Fruit fly (Drosophila melanogaster) whole organism, embryonic: Measurements from ENCODE around the gene acj6.

Experiments
- Blimp-1 ChIP-seq: fragments of 200-800 bp; sonication (Bioruptor generic); optimal IDR thresholded peaks from 3 replicates; lab custom pipeline; 2018; ENCODE audit warnings: missing biosample characterization, missing genetic modification characterization, mild to moderate bottlenecking, moderate library complexity, missing genetic modification reagents
- Bteb2 ChIP-seq: fragments of 200-800 bp; sonication (Bioruptor generic); optimal IDR thresholded peaks from 2 replicates; lab custom pipeline; 2016; ENCODE audit warnings: missing biosample characterization, missing genetic modification characterization
- CG12236 ChIP-seq: fragments of 200-800 bp; sonication (Bioruptor generic); optimal IDR thresholded peaks from 2 replicates; lab custom pipeline; 2016; ENCODE audit warnings: missing biosample characterization, missing genetic modification characterization
- CG1233 ChIP-seq: fragments of 200-800 bp; sonication (Bioruptor generic); optimal IDR thresholded peaks from 4 replicates; lab custom pipeline; 2018; ENCODE audit warnings: missing biosample characterization, mild to moderate bottlenecking, missing genetic modification characterization
- CG13123 ChIP-seq: fragments of 200-800 bp; sonication (Bioruptor generic); optimal IDR thresholded peaks from 2 replicates; lab custom pipeline; 2016; ENCODE audit warnings: missing biosample characterization, missing genetic modification characterization
- CG13624 ChIP-seq: fragments of 200-800 bp; sonication (Bioruptor generic); optimal IDR thresholded peaks from 2 replicates; lab custom pipeline; 2016; ENCODE audit warnings: missing biosample characterization, missing genetic modification characterization
- CG15269 ChIP-seq: fragments of 200-800 bp; sonication (Bioruptor generic); optimal IDR thresholded peaks from 2 replicates; lab custom pipeline; 2018; ENCODE audit warnings: missing biosample characterization, mild to moderate bottlenecking, missing genetic modification characterization, moderate library complexity
- CG17385 ChIP-seq: fragments of 200-800 bp; sonication (Bioruptor generic); optimal IDR thresholded peaks from 3 replicates; lab custom pipeline; 2018; ENCODE audit warnings: missing biosample characterization, mild to moderate bottlenecking, missing genetic modification characterization
- CG2116 ChIP-seq: fragments of 200-800 bp; sonication (Bioruptor generic); optimal IDR thresholded peaks from 3 replicates; lab custom pipeline; 2018; ENCODE audit warnings: missing biosample characterization, mild to moderate bottlenecking, missing genetic modification characterization
- CG2199 ChIP-seq: fragments of 200-800 bp; sonication (Bioruptor generic); IDR thresholded peaks from 3 replicates; pipeline ENCODE4 v1.3.6; 2022; ENCODE audit warnings: missing biosample characterization, missing genetic modification characterization
- CG3065 ChIP-seq: fragments of 200-800 bp; sonication (Bioruptor generic); optimal IDR thresholded peaks from 2 replicates; lab custom pipeline; 2016; ENCODE audit warnings: missing biosample characterization, missing genetic modification characterization
- CG7745 ChIP-seq: fragments of 200-800 bp; sonication (Bioruptor generic); optimal IDR thresholded peaks from 2 replicates; lab custom pipeline; 2018; ENCODE audit warnings: missing biosample characterization, mild to moderate bottlenecking, missing genetic modification characterization, moderate library complexity
- CG7786 ChIP-seq: fragments of 200-800 bp; sonication (Bioruptor generic); optimal IDR thresholded peaks from 2 replicates; lab custom pipeline; 2016; ENCODE audit warnings: missing biosample characterization, missing genetic modification characterization
- CG8388 ChIP-seq: fragments of 200-800 bp; sonication (Bioruptor generic); optimal IDR thresholded peaks from 2 replicates; lab custom pipeline; 2019; ENCODE audit warnings: missing biosample characterization, mild to moderate bottlenecking, missing genetic modification characterization, moderate library complexity
- CG8944 ChIP-seq: fragments of 200-800 bp; sonication (Bioruptor generic); optimal IDR thresholded peaks from 3 replicates; lab custom pipeline; 2016; ENCODE audit warnings: missing biosample characterization, missing genetic modification characterization
- CG9215 ChIP-seq: fragments of 200-800 bp; sonication (Bioruptor generic); IDR thresholded peaks from 2 replicates; pipeline ENCODE4 v1.3.6; 2022; ENCODE audit warnings: missing biosample characterization, missing genetic modification characterization
- CG9609 ChIP-seq: fragments of 200-800 bp; sonication (Bioruptor generic); optimal IDR thresholded peaks from 3 replicates; lab custom pipeline; 2016; ENCODE audit warnings: missing biosample characterization, missing genetic modification characterization
- Dip2 ChIP-seq: fragments of 200-800 bp; sonication (Bioruptor generic); IDR thresholded peaks from 2 replicates; pipeline ENCODE4 v1.3.6; 2022; ENCODE audit warnings: missing biosample characterization, missing genetic modification characterization
- H2.0 ChIP-seq: fragments of 200-800 bp; sonication (Bioruptor generic); IDR thresholded peaks from 2 replicates; pipeline ENCODE4 v1.3.6; 2022; ENCODE audit warnings: missing biosample characterization, missing genetic modification characterization
- HmgZ ChIP-seq: fragments of 200-800 bp; sonication (Bioruptor generic); optimal IDR thresholded peaks from 2 replicates; lab custom pipeline; 2018; ENCODE audit warnings: missing biosample characterization, mild to moderate bottlenecking, missing genetic modification characterization
- Hr51 ChIP-seq, 2 experiments: fragments of 200-800 bp; sonication (Bioruptor generic); optimal IDR thresholded peaks; 2 replicates in 1 of 2; 3 replicates in 1 of 2; lab custom pipeline; 2016 to 2018; ENCODE audit warnings: missing biosample characterization in 2 of 2, missing genetic modification characterization in 2 of 2, mild to moderate bottlenecking in 1 of 2, moderate library complexity in 1 of 2
- Kr ChIP-seq: fragments of 200-800 bp; sonication (Bioruptor generic); optimal IDR thresholded peaks from 2 replicates; lab custom pipeline; 2017; ENCODE audit warnings: missing biosample characterization, mild to moderate bottlenecking, missing genetic modification characterization
- Sry-δ ChIP-seq: fragments of 200-800 bp; sonication (Bioruptor generic); optimal IDR thresholded peaks from 2 replicates; lab custom pipeline; 2016; ENCODE audit warnings: missing biosample characterization, missing genetic modification characterization
- Taf1 ChIP-seq: fragments of 200-800 bp; sonication (Bioruptor generic); IDR thresholded peaks from 2 replicates; pipeline ENCODE4 v1.3.6; 2022; ENCODE audit warnings: missing biosample characterization, missing genetic modification characterization
- aop ChIP-seq: fragments of 200-800 bp; sonication (Bioruptor generic); IDR thresholded peaks from 2 replicates; pipeline ENCODE4 v1.3.6; 2022; ENCODE audit warnings: missing biosample characterization, missing genetic modification characterization
- bab2 ChIP-seq: fragments of 200-800 bp; sonication (Bioruptor generic); optimal IDR thresholded peaks from 2 replicates; lab custom pipeline; 2016; ENCODE audit warnings: missing biosample characterization, missing genetic modification characterization
- bigmax ChIP-seq: fragments of 200-800 bp; sonication (Bioruptor generic); optimal IDR thresholded peaks from 2 replicates; lab custom pipeline; 2018; ENCODE audit warnings: missing biosample characterization, mild to moderate bottlenecking, missing genetic modification characterization
- chn ChIP-seq: fragments of 200-800 bp; sonication (Bioruptor generic); optimal IDR thresholded peaks from 2 replicates; lab custom pipeline; 2016; ENCODE audit warnings: missing biosample characterization, missing genetic modification characterization
- da ChIP-seq: fragments of 200-800 bp; sonication (Bioruptor generic); optimal IDR thresholded peaks from 2 replicates; lab custom pipeline; 2016; ENCODE audit warnings: missing biosample characterization, missing genetic modification characterization
- fd102C ChIP-seq: fragments of 200-800 bp; sonication (Bioruptor generic); optimal IDR thresholded peaks from 2 replicates; lab custom pipeline; 2018; ENCODE audit warnings: missing biosample characterization, mild to moderate bottlenecking, missing genetic modification characterization, moderate library complexity
- gfzf ChIP-seq: fragments of 200-800 bp; sonication (Bioruptor generic); optimal IDR thresholded peaks from 2 replicates; lab custom pipeline; 2016; ENCODE audit warnings: missing biosample characterization, mild to moderate bottlenecking, missing genetic modification characterization, moderate library complexity
- jumu ChIP-seq: fragments of 200-800 bp; sonication (Bioruptor generic); optimal IDR thresholded peaks from 3 replicates; lab custom pipeline; 2016; ENCODE audit warnings: missing biosample characterization, missing genetic modification characterization
- kni ChIP-seq: fragments of 200-800 bp; sonication (Bioruptor generic); optimal IDR thresholded peaks from 3 replicates; lab custom pipeline; 2017; ENCODE audit warnings: mild to moderate bottlenecking, missing biosample characterization, missing genetic modification reagents, missing genetic modification characterization
- lbe ChIP-seq: fragments of 200-800 bp; sonication (Bioruptor generic); optimal IDR thresholded peaks from 2 replicates; lab custom pipeline; 2016; ENCODE audit warnings: missing biosample characterization, mild to moderate bottlenecking, missing genetic modification characterization
- nerfin-1 ChIP-seq: fragments of 200-800 bp; sonication (Bioruptor generic); optimal IDR thresholded peaks from 3 replicates; lab custom pipeline; 2019; ENCODE audit warnings: missing biosample characterization, mild to moderate bottlenecking, missing genetic modification characterization, moderate library complexity
- nerfin-2 ChIP-seq: fragments of 200-800 bp; sonication (Bioruptor generic); IDR thresholded peaks from 2 replicates; pipeline ENCODE4 v1.3.6; 2022; ENCODE audit warnings: missing biosample characterization, missing genetic modification characterization; ENCODE audit not compliant: partially characterized antibody
- oc ChIP-seq: fragments of 200-800 bp; sonication (Bioruptor generic); optimal IDR thresholded peaks from 2 replicates; lab custom pipeline; 2018; ENCODE audit warnings: missing biosample characterization, mild to moderate bottlenecking, missing genetic modification characterization, moderate library complexity
- onecut ChIP-seq: fragments of 200-800 bp; sonication (Bioruptor generic); IDR thresholded peaks from 2 replicates; pipeline ENCODE4 v1.3.6; 2022; ENCODE audit warnings: missing biosample characterization, missing genetic modification characterization
- otp ChIP-seq: fragments of 200-800 bp; sonication (Bioruptor generic); IDR thresholded peaks from 3 replicates; pipeline ENCODE4, ENCODE4 v1.3.6; 2022; ENCODE audit warnings: missing biosample characterization, missing genetic modification characterization
- p53 ChIP-seq: fragments of 200-800 bp; sonication (Bioruptor generic); optimal IDR thresholded peaks from 2 replicates; lab custom pipeline; 2016; ENCODE audit warnings: missing biosample characterization, missing genetic modification characterization
- pfk ChIP-seq: fragments of 200-800 bp; sonication (Bioruptor generic); optimal IDR thresholded peaks from 2 replicates; lab custom pipeline; 2018; ENCODE audit warnings: missing biosample characterization, mild to moderate bottlenecking, missing genetic modification characterization, moderate library complexity
- pzg ChIP-seq: fragments of 200-800 bp; sonication (Bioruptor generic); optimal IDR thresholded peaks from 3 replicates; lab custom pipeline; 2018; ENCODE audit warnings: missing biosample characterization, mild to moderate bottlenecking, missing genetic modification characterization, moderate library complexity
- row ChIP-seq: fragments of 200-800 bp; sonication (Bioruptor generic); IDR thresholded peaks from 3 replicates; pipeline ENCODE4 v1.3.6; 2022; ENCODE audit warnings: missing biosample characterization, missing genetic modification characterization
- sd ChIP-seq: fragments of 200-800 bp; sonication (Bioruptor generic); optimal IDR thresholded peaks from 3 replicates; lab custom pipeline; 2018; ENCODE audit warnings: missing biosample characterization, mild to moderate bottlenecking, missing genetic modification characterization, moderate library complexity
- sisA ChIP-seq: fragments of 200-800 bp; sonication (Bioruptor generic); IDR thresholded peaks from 2 replicates; pipeline ENCODE4 v1.3.6; 2022; ENCODE audit warnings: missing biosample characterization, missing genetic modification characterization
- slbo ChIP-seq: fragments of 200-800 bp; sonication (Bioruptor generic); IDR thresholded peaks from 2 replicates; pipeline ENCODE4 v1.3.6; 2022; ENCODE audit warnings: missing biosample characterization, missing genetic modification characterization
- ssp ChIP-seq: fragments of 200-800 bp; sonication (Bioruptor generic); IDR thresholded peaks from 2 replicates; pipeline ENCODE4 v1.3.6; 2022; ENCODE audit warnings: missing biosample characterization, missing genetic modification characterization
- stc ChIP-seq: fragments of 200-800 bp; sonication (Bioruptor generic); IDR thresholded peaks from 2 replicates; pipeline ENCODE4 v1.3.6; 2022; ENCODE audit warnings: missing biosample characterization, missing genetic modification characterization
- tap ChIP-seq: fragments of 200-800 bp; optimal IDR thresholded peaks from 3 replicates; lab custom pipeline; 2019; ENCODE audit warnings: missing biosample characterization, mild to moderate bottlenecking, missing genetic modification characterization, moderate library complexity
- toy ChIP-seq: fragments of 200-800 bp; sonication (Bioruptor generic); IDR thresholded peaks from 2 replicates; pipeline ENCODE4 v1.3.6; 2022; ENCODE audit warnings: missing biosample characterization, missing genetic modification characterization
- z ChIP-seq: fragments of 200-800 bp; sonication (Bioruptor generic); IDR thresholded peaks from 3 replicates; pipeline ENCODE4 v1.3.6; 2022; ENCODE audit warnings: missing biosample characterization, missing genetic modification characterization
- zfh1 ChIP-seq: fragments of 200-800 bp; sonication (Bioruptor generic); IDR thresholded peaks from 3 replicates; pipeline ENCODE4 v1.3.6; 2022; ENCODE audit warnings: missing biosample characterization, missing genetic modification characterization

The acj6 gene

dm6 chrX:15304211-15304610 lies 74.7 kb downstream of the acj6 start (continued):
- no peak for TF ChIP-seq CG1233
- TF ChIP-seq zfh1 (GFP tag; lab: Robert Waterston, UW) = no peak
- TF ChIP-seq HmgZ (tag; lab: Kevin White, UChicago) = no peak
- TF ChIP-seq chn (GFP tag; lab: Kevin White, UChicago) = no peak
- TF ChIP-seq CG13624 (GFP tag; lab: Kevin White, UChicago) = peak; percentile 36
- no peak for TF ChIP-seq bigmax
- TF ChIP-seq Taf1 = peak; percentile 40; the same call in 1 of the 2 replicates
- TF ChIP-seq CG3065 = no peak
- TF ChIP-seq CG7786 (GFP tag; lab: Kevin White, UChicago) = peak; percentile 12
- TF ChIP-seq Dip2 (GFP tag; lab: Robert Waterston, UW) = no peak
- no peak for TF ChIP-seq da (GFP tag; lab: Kevin White, UChicago)
- TF ChIP-seq toy (GFP tag; lab: Robert Waterston, UW) = no peak
- no peak for TF ChIP-seq H2.0 (GFP tag; lab: Robert Waterston, UW)
- no peak for TF ChIP-seq CG2116 (GFP tag; lab: Kevin White, UChicago)
- no peak for TF ChIP-seq Kr
- no peak for TF ChIP-seq CG12236 (GFP tag; lab: Kevin White, UChicago)
- TF ChIP-seq CG13123 (GFP tag; lab: Kevin White, UChicago) = no peak
- TF ChIP-seq sd (tag; lab: Kevin White, UChicago) = no peak
- peak in 1 of 2 experiments; percentile 44 for TF ChIP-seq Hr51 (GFP tag; optimal IDR thresholded peaks at IDR 0.05; lab: Kevin White, UChicago)
- TF ChIP-seq tap (tag; lab: Kevin White, UChicago) = no peak
- TF ChIP-seq CG8388 (GFP tag; lab: Kevin White, UChicago) = no peak
- no peak for TF ChIP-seq stc (GFP tag; lab: Robert Waterston, UW)
- TF ChIP-seq CG9609 (GFP tag; lab: Kevin White, UChicago) = no peak
- no peak for TF ChIP-seq kni (GFP tag; lab: Kevin White, UChicago)
- peak; percentile 16 for TF ChIP-seq CG17385 (GFP tag; lab: Kevin White, UChicago)
- no peak for TF ChIP-seq pfk (GFP tag; lab: Kevin White, UChicago)
- TF ChIP-seq row (GFP tag; lab: Robert Waterston, UW) = peak; percentile 68
- no peak for TF ChIP-seq p53
- TF ChIP-seq lbe (GFP tag; lab: Kevin White, UChicago) = no peak
- no peak for TF ChIP-seq oc
- no peak for TF ChIP-seq Bteb2 (GFP tag; lab: Kevin White, UChicago)
- no peak for TF ChIP-seq Sry-δ (GFP tag; lab: Kevin White, UChicago)
- no peak for TF ChIP-seq gfzf (GFP tag; lab: Kevin White, UChicago)
- TF ChIP-seq pzg (GFP tag; lab: Kevin White, UChicago) = no peak
- peak; percentile 36 for TF ChIP-seq CG15269 (tag; lab: Kevin White, UChicago)
- no peak for TF ChIP-seq CG8944 (GFP tag; lab: Kevin White, UChicago)
- 0 out of 2 replicates have a peak, but pooled peaks have one; percentile 23 for TF ChIP-seq sisA (GFP tag; lab: Robert Waterston, UW)
- TF ChIP-seq ssp (GFP tag; lab: Robert Waterston, UW) = no peak
- TF ChIP-seq CG2199 (GFP tag; lab: Robert Waterston, UW) = no peak
- peak; percentile 23; the same call in 1 of the 2 replicates for TF ChIP-seq CG9215 (GFP tag; lab: Robert Waterston, UW)
- TF ChIP-seq Blimp-1 (GFP tag; lab: Kevin White, UChicago) = no peak
- no peak for TF ChIP-seq aop (GFP tag; lab: Robert Waterston, UW)
- TF ChIP-seq z (GFP tag; lab: Robert Waterston, UW) = no peak
- TF ChIP-seq slbo = peak; percentile 72
- TF ChIP-seq otp = no peak
- no peak for TF ChIP-seq nerfin-1 (tag; lab: Kevin White, UChicago)
- TF ChIP-seq bab2 (GFP tag; lab: Kevin White, UChicago) = peak; percentile 1
- no peak for TF ChIP-seq fd102C (GFP tag; lab: Kevin White, UChicago)
- TF ChIP-seq nerfin-2 (GFP tag; lab: Robert Waterston, UW) = no peak
- no peak for TF ChIP-seq onecut (GFP tag; lab: Robert Waterston, UW)
- no peak for TF ChIP-seq CG7745 (tag; lab: Kevin White, UChicago)
- TF ChIP-seq jumu (GFP tag; lab: Kevin White, UChicago) = no peak
